Fruit fly (Drosophila melanogaster): ENCODE results near the gene Fuca.

Fuca gene

DNA sequence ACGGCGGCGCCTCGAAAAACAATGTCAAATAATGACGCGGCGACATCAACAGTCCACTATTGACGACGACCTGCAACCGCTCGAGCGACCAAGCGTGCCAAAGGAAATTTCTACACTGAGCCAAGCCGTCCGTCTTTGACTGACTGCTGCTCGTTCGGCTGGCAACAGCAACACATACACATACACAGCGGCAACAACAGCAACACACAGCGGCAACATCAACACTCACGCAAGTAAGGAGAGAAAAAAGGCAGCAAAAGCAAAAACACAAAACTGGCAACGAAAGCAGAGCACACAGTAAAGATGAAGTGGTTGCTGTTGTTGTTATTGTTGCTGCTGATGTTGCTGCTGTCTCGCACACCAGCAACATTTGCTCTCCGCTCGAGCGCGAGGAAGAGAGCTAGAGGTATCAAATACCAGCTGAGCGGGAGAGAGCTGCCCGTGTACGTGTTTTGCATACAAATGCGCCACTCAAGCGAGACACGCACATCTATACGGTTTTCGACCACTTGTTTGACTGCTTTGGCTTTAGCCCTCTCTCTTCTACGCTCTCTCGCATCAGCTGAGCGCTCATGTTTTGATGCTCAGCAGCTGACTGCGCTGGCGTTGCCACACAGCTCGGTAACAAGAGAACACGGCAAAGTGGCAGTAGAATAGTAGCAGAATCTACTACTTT is 30.6 kb upstream of the Fuca start (continued):
- peak; percentile 56 for TF ChIP-seq gcm (GFP tag; optimal IDR thresholded peaks at IDR 0.05)
- peak; percentile 18 for TF ChIP-seq grau (tag; optimal IDR thresholded peaks at IDR 0.05)
- no peak for TF ChIP-seq Dip2 (GFP tag; IDR thresholded peaks at IDR 0.05)
- TF ChIP-seq CG3838 (GFP tag; optimal IDR thresholded peaks at IDR 0.05) = peak; percentile 71
- peak; percentile 69 for TF ChIP-seq nerfin-1 (tag; optimal IDR thresholded peaks at IDR 0.05)
- TF ChIP-seq gcm2 (GFP tag; optimal IDR thresholded peaks at IDR 0.05) = peak; percentile 26
- no peak for TF ChIP-seq croc (GFP tag; conservative IDR thresholded peaks at IDR 0.05)
- no peak for TF ChIP-seq ase (GFP tag; IDR thresholded peaks at IDR 0.05)
- TF ChIP-seq Hey (tag; optimal IDR thresholded peaks at IDR 0.05) = no peak
- no peak for TF ChIP-seq Dad (GFP tag; optimal IDR thresholded peaks at IDR 0.05)
- peak; percentile 58 for TF ChIP-seq Nf-YC (tag; optimal IDR thresholded peaks at IDR 0.05)
- no peak for TF ChIP-seq CG10959 (GFP tag; IDR thresholded peaks at IDR 0.05)
- TF ChIP-seq Trl (optimal IDR thresholded peaks at IDR 0.05) = peak; percentile 99 to 100
- TF ChIP-seq Trl (GFP tag; optimal IDR thresholded peaks at IDR 0.05) = peak; percentile 78
- peak; percentile 62 for TF ChIP-seq CG17829 (tag; optimal IDR thresholded peaks at IDR 0.05)
- TF ChIP-seq CG9437 (GFP tag; optimal IDR thresholded peaks at IDR 0.05) = no peak
- TF ChIP-seq aop (GFP tag; IDR thresholded peaks at IDR 0.05) = no peak
- TF ChIP-seq CG2712 (tag; optimal IDR thresholded peaks at IDR 0.05) = peak; percentile 34
- TF ChIP-seq stc (GFP tag; IDR thresholded peaks at IDR 0.05) = no peak
- TF ChIP-seq tup (GFP tag; optimal IDR thresholded peaks at IDR 0.05) = no peak
- peak; percentile 25 for TF ChIP-seq CG12155 (GFP tag; optimal IDR thresholded peaks at IDR 0.05)
- no peak for TF ChIP-seq da (GFP tag; optimal IDR thresholded peaks at IDR 0.05)
- TF ChIP-seq YL-1 (GFP tag; optimal IDR thresholded peaks at IDR 0.05) = peak; percentile 21
- no peak for TF ChIP-seq Sry-β (GFP tag; optimal IDR thresholded peaks at IDR 0.05)
- TF ChIP-seq lov (optimal IDR thresholded peaks at IDR 0.05) = no peak
- peak; percentile 68; the same call in 1 of the 3 replicates for TF ChIP-seq lov (GFP tag; IDR thresholded peaks at IDR 0.05)
- peak; percentile 59 for TF ChIP-seq mirr (GFP tag; optimal IDR thresholded peaks at IDR 0.05)
- TF ChIP-seq Spps (tag; optimal IDR thresholded peaks at IDR 0.05) = peak; percentile 6
- TF ChIP-seq dan (GFP tag; IDR thresholded peaks at IDR 0.05) = no peak
- TF ChIP-seq CG13624 (GFP tag; optimal IDR thresholded peaks at IDR 0.05) = peak; percentile 40
- no peak for TF ChIP-seq Side (GFP tag; optimal IDR thresholded peaks at IDR 0.05)
- peak; percentile 17 for TF ChIP-seq org-1 (GFP tag; optimal IDR thresholded peaks at IDR 0.05)
- TF ChIP-seq CG12769 (tag; optimal IDR thresholded peaks at IDR 0.05) = peak; percentile 61
- TF ChIP-seq HLHmδ (GFP tag; optimal IDR thresholded peaks at IDR 0.05) = peak; percentile 15
- TF ChIP-seq CG10543 (GFP tag; optimal IDR thresholded peaks at IDR 0.05) = peak; percentile 78
- peak; percentile 42; the same call in 1 of the 2 replicates for TF ChIP-seq CG11247 (GFP tag; IDR thresholded peaks at IDR 0.05)
- peak; percentile 43 for TF ChIP-seq cwo (GFP tag; optimal IDR thresholded peaks at IDR 0.05)
- TF ChIP-seq cas (GFP tag; IDR thresholded peaks at IDR 0.05) = no peak
- no peak for TF ChIP-seq CG9609 (GFP tag; optimal IDR thresholded peaks at IDR 0.05)
- no peak for TF ChIP-seq ERR (GFP tag; optimal IDR thresholded peaks at IDR 0.05)
- no peak for TF ChIP-seq CG7928 (GFP tag; optimal IDR thresholded peaks at IDR 0.05)
- TF ChIP-seq CG1024 (GFP tag; IDR thresholded peaks at IDR 0.05) = 0 out of 2 replicates have a peak, but pooled peaks have one; percentile 6
- TF ChIP-seq Abd-B (GFP tag; optimal IDR thresholded peaks at IDR 0.05) = no peak
- no peak for TF ChIP-seq Doc2 (GFP tag; IDR thresholded peaks at IDR 0.05)
- no peak for TF ChIP-seq CG30403 (GFP tag; optimal IDR thresholded peaks at IDR 0.05)
- TF ChIP-seq otp (GFP tag; IDR thresholded peaks at IDR 0.05) = peak; percentile 29; the same call in 1 of the 3 replicates
- no peak for TF ChIP-seq h (optimal IDR thresholded peaks at IDR 0.05)
- no peak for TF ChIP-seq CG6272 (GFP tag; IDR thresholded peaks at IDR 0.05)
- TF ChIP-seq Sox102F (GFP tag; optimal IDR thresholded peaks at IDR 0.05) = no peak
- TF ChIP-seq D19A (tag; optimal IDR thresholded peaks at IDR 0.05) = no peak
- TF ChIP-seq MTF-1 (GFP tag; optimal IDR thresholded peaks at IDR 0.05; ENCODE audit: borderline replicate concordance) = peak; percentile 11
